Fruit fly (Drosophila melanogaster) Kc167 (cell line): ENCODE data around the gene Hsp67Ba.

ENCODE experiments used
- Myc ChIP-seq: fragments of >200 bp; optimal IDR thresholded peaks from 2 replicates; lab custom pipeline; 2017; ENCODE audit warnings: missing external identifiers
- Sin3A ChIP-seq: fragments of >200 bp; optimal IDR thresholded peaks from 2 replicates; lab custom pipeline; 2018; ENCODE audit warnings: missing external identifiers
- h ChIP-seq: fragments of >200 bp; optimal IDR thresholded peaks from 3 replicates; lab custom pipeline; 2018; ENCODE audit warnings: missing external identifiers
- insv ChIP-seq: fragments of >200 bp; optimal IDR thresholded peaks from 3 replicates; lab custom pipeline; 2018; ENCODE audit warnings: missing external identifiers
- psq ChIP-seq: fragments of >200 bp; optimal IDR thresholded peaks from 2 replicates; lab custom pipeline; 2017; ENCODE audit warnings: missing external identifiers
- ttk ChIP-seq: sonication (Bioruptor generic); optimal IDR thresholded peaks from 2 replicates; lab custom pipeline; 2017; ENCODE audit warnings: missing external identifiers

dm6 chr3L:9380344-9380849 is 1.1 kb upstream of the Hsp67Ba start:
- TF ChIP-seq h (lab: Kevin White, UChicago) (no peak), insv (lab: Kevin White, UChicago) (no peak), ttk (lab: Kevin White, UChicago) (no peak), psq (lab: Kevin White, UChicago) (no peak), Sin3A (lab: Kevin White, UChicago) (no peak), Myc (lab: Kevin White, UChicago) (no peak)
